Worm (Caenorhabditis elegans): Measurements from ENCODE around the gene mrps-7.

- no peak for TF ChIP-seq hlh-4 (tag; optimal IDR thresholded peaks at IDR 0.05)
- no peak for TF ChIP-seq fos-1 (tag; optimal IDR thresholded peaks at IDR 0.05)
- no peak for TF ChIP-seq nhr-12 (tag; optimal IDR thresholded peaks at IDR 0.05)
- TF ChIP-seq elt-2 (tag; optimal IDR thresholded peaks at IDR 0.05): no peak
- no peak for TF ChIP-seq ama-1 (optimal IDR thresholded peaks at IDR 0.05)
- no peak for TF ChIP-seq alr-1 (tag; optimal IDR thresholded peaks at IDR 0.05; ENCODE audit: borderline replicate concordance)
- no peak for TF ChIP-seq zag-1 (tag; optimal IDR thresholded peaks at IDR 0.05)
- no peak for TF ChIP-seq fkh-8 (tag; optimal IDR thresholded peaks at IDR 0.05)
- no peak for TF ChIP-seq xbp-1 (tag; optimal IDR thresholded peaks at IDR 0.05)
- no peak for TF ChIP-seq lir-3 (tag; optimal IDR thresholded peaks at IDR 0.05; ENCODE audit: poor library complexity)
- no peak for TF ChIP-seq nhr-77 (tag; optimal IDR thresholded peaks at IDR 0.05)
- TF ChIP-seq sptf-1 (tag; optimal IDR thresholded peaks at IDR 0.05): no peak
- no peak for TF ChIP-seq snpc-4 (tag; optimal IDR thresholded peaks at IDR 0.05)
- TF ChIP-seq ces-1 (GFP tag; optimal IDR thresholded peaks at IDR 0.05): no peak
Measured at ce11 chrIV:14797849-14798248, 30.3 kb upstream of the mrps-7 start, which contains the start of gene arl-8.

All from whole organism, L1 larva.